Worm (Caenorhabditis elegans): ENCODE data around the gene cit-1.1.
A peak's percentile ranks its signal among the peaks of the same experiment; 100 is the strongest.

Gene cit-1.1

DNA sequence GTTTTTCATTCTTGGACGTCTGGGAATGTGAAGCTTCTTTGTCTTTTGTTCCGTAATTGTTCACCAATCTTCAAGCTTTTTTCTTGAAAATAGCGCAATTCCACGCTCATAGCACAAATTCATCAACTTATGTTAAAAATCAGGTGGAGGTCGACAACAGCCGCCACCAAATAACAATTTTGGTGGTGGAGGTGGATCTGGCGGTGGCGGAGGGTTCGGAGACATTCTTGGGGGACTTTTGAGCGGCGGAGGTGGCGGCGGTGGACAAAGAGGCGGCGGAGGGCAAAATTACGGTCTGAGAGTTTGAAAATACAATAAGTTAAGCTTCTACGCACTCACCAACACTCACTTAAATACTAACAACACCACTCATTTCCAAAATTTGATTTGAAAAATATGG, 27.7 kb downstream of the cit-1.1 start:
- no peak for TF ChIP-seq snpc-1.3 (tag; optimal IDR thresholded peaks at IDR 0.05; ENCODE audit: insufficient read depth)
- TF ChIP-seq atf-7 (tag; optimal IDR thresholded peaks at IDR 0.05) = no peak
- 0 out of 2 replicates have a peak, but pooled peaks have one; percentile 16 for TF ChIP-seq ztf-6 (GFP tag; IDR thresholded peaks at IDR 0.05)
- no peak for TF ChIP-seq egl-44 (GFP tag; IDR thresholded peaks at IDR 0.05)
- TF ChIP-seq nhr-27 (tag; optimal IDR thresholded peaks at IDR 0.05) = no peak
- TF ChIP-seq egrh-3 (GFP tag; IDR thresholded peaks at IDR 0.05) = peak; percentile 8; the same call in 1 of the 2 replicates
- peak; percentile 65 for TF ChIP-seq zfh-2 (GFP tag; conservative IDR thresholded peaks at IDR 0.05)

DNA sequence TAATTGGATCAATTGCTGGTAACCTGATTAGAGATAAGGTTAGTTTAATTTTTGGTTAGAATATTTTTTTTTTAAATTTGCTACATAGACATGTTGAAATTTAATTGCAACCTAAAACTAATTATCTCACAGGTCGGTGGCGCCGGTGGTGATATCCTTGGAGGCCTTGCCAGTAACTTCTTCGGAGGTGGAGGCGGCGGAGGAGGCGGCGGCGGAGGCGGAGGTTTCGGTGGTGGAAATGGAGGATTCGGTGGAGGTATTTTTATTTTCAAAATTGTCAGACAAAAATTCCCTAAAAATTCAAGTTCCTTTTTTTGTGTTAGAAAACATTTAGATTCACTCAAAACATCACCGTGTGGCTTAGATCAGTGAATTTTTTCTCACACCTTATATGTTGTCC, 28.4 kb downstream of the cit-1.1 start:
- TF ChIP-seq F10E7.11 (tag; optimal IDR thresholded peaks at IDR 0.05) (no peak), madf-6 (GFP tag; IDR thresholded peaks at IDR 0.05) (peak; percentile 31; the same call in 1 of the 2 replicates), madf-10 (tag; optimal IDR thresholded peaks at IDR 0.05) (no peak), zfh-2 (GFP tag; conservative IDR thresholded peaks at IDR 0.05) (peak; percentile 65)

DNA sequence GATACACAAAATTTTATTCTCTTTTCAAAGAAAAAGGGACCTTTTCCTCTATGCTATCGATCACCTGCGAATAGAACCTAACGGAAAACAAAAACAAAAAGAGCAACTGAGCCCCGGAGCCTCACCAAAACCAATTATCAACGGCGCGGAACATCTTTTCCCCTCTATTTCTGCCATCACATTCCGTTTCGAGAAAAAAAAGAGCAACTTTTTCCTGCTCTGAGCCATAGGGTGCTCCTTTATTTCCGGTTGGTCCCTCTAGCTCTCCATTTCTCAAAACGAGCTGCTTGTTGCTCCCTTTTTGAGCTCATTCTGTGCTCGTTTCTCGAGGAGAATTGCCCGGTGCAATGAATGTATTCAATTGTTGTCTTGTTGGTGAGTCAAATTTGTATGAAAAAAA, 30.0 kb downstream of the cit-1.1 start, which contains the start of gene clp-1:
Gene clp-1 (plus strand): TSS at position 301 of the 400 bp plus-strand sequence.
- no peak for TF ChIP-seq K11D2.4 (GFP tag; IDR thresholded peaks at IDR 0.05)
- no peak for TF ChIP-seq F55B11.4 (tag; optimal IDR thresholded peaks at IDR 0.05; ENCODE audit: borderline replicate concordance, insufficient read depth)
- TF ChIP-seq Y56A3A.18 (GFP tag; IDR thresholded peaks at IDR 0.05) = no peak
- no peak for TF ChIP-seq B0019.2 (GFP tag; conservative IDR thresholded peaks at IDR 0.05)
- TF ChIP-seq C06A6.2 (GFP tag; conservative IDR thresholded peaks at IDR 0.05) = no peak
- no peak for TF ChIP-seq egl-44 (GFP tag; IDR thresholded peaks at IDR 0.05)
- no peak for TF ChIP-seq madf-8 (GFP tag; conservative IDR thresholded peaks at IDR 0.05)
- no peak for TF ChIP-seq sptf-2 (GFP tag; optimal IDR thresholded peaks at IDR 0.05)
- TF ChIP-seq ztf-3 (GFP tag; optimal IDR thresholded peaks at IDR 0.05) = no peak
- no peak for TF ChIP-seq snpc-1.1 (tag; optimal IDR thresholded peaks at IDR 0.05; ENCODE audit: insufficient read depth)
- no peak for TF ChIP-seq athp-1 (tag; optimal IDR thresholded peaks at IDR 0.05)
- TF ChIP-seq nhr-179 (tag; optimal IDR thresholded peaks at IDR 0.05) = no peak
- TF ChIP-seq ZK185.1 (tag; optimal IDR thresholded peaks at IDR 0.05; ENCODE audit: poor library complexity, severe bottlenecking) = no peak

DNA sequence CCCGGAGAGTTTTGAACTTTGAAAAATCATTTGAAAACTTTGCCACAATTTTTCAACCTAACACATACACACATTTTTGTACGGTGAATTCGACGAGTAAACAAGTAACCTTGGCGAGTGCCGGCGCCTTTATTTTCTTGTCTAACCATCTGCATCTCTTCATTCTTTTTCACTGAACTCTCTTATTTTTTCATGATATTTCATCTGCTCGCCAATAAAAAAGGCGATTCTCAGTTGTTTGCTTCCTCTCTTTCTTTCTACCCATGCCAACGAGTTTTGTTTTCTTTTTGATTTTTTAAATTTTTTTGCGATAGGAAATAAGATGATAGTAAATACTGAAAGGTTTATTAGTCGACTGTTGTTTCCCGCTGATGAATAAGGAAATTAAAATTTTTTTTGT, 30.9 kb downstream of the cit-1.1 start:
- TF ChIP-seq nhr-27 (tag; optimal IDR thresholded peaks at IDR 0.05) = no peak
- peak; percentile 93 for TF ChIP-seq hmg-1.2 (GFP tag; IDR thresholded peaks at IDR 0.05)
- TF ChIP-seq B0261.1 (tag; optimal IDR thresholded peaks at IDR 0.05) = peak; percentile 41
- TF ChIP-seq lin-40 (tag; optimal IDR thresholded peaks at IDR 0.05) = peak; percentile 15
- peak; percentile 59 for TF ChIP-seq attf-5 (GFP tag; optimal IDR thresholded peaks at IDR 0.05)
- peak; percentile 33 for TF ChIP-seq ZK185.1 (tag; optimal IDR thresholded peaks at IDR 0.05; ENCODE audit: poor library complexity, severe bottlenecking)
- no peak for TF ChIP-seq snpc-1.1 (tag; optimal IDR thresholded peaks at IDR 0.05; ENCODE audit: insufficient read depth)
- TF ChIP-seq pha-4 (tag; optimal IDR thresholded peaks at IDR 0.05) = peak; percentile 14
- no peak for TF ChIP-seq ztf-26 (tag; optimal IDR thresholded peaks at IDR 0.05)
- no peak for TF ChIP-seq snpc-3.4 (tag; optimal IDR thresholded peaks at IDR 0.05)
- TF ChIP-seq F37B4.10 (GFP tag; IDR thresholded peaks at IDR 0.05) = no peak
- TF ChIP-seq nhr-80 (tag; optimal IDR thresholded peaks at IDR 0.05) = peak; percentile 38
- peak; percentile 38 for TF ChIP-seq pbrm-1 (GFP tag; IDR thresholded peaks at IDR 0.05)

DNA sequence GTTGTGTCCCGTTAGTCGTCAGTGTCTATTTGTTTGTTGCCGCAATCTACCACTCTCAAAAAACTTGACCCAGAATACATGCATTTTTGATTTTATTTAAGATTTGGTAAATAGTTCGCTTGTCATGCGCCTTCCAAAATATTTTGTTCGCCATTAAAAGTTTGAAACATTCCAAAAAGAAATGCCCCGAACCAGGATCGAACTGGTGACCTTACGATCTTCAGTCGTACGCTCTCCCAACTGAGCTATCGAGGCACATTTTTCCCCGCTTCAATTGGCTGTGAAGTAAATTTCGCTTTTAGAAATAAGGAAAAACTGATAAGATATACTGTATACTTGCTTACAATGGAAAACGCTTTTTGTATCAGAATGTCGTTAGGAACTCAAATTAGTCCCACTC, 31.3 kb downstream of the cit-1.1 start:
- TF ChIP-seq mel-28 (tag; optimal IDR thresholded peaks at IDR 0.05; ENCODE audit: borderline replicate concordance) = no peak
- TF ChIP-seq hsf-1 (GFP tag; IDR thresholded peaks at IDR 0.05) = no peak
- TF ChIP-seq nfyb-1 (GFP tag; IDR thresholded peaks at IDR 0.05) = no peak
- TF ChIP-seq ets-4 (GFP tag; optimal IDR thresholded peaks at IDR 0.05) = no peak
- TF ChIP-seq ztf-26 (tag; optimal IDR thresholded peaks at IDR 0.05) = peak; percentile 13
- no peak for TF ChIP-seq F39B2.1 (GFP tag; IDR thresholded peaks at IDR 0.05)
- no peak for TF ChIP-seq ceh-40 (GFP tag; IDR thresholded peaks at IDR 0.05)
- TF ChIP-seq let-526 (GFP tag; IDR thresholded peaks at IDR 0.05) = no peak
- no peak for TF ChIP-seq ztf-6 (GFP tag; IDR thresholded peaks at IDR 0.05)
- no peak for TF ChIP-seq Y53G8AR.9 (GFP tag; conservative IDR thresholded peaks at IDR 0.05)
- TF ChIP-seq repo-1 (tag; optimal IDR thresholded peaks at IDR 0.05) = no peak
- TF ChIP-seq F10E7.11 (tag; optimal IDR thresholded peaks at IDR 0.05) = no peak
- no peak for TF ChIP-seq hmg-20 (GFP tag; IDR thresholded peaks at IDR 0.05)
